Worm (Caenorhabditis elegans): ENCODE results near the gene cogc-8.

Gene cogc-8

DNA sequence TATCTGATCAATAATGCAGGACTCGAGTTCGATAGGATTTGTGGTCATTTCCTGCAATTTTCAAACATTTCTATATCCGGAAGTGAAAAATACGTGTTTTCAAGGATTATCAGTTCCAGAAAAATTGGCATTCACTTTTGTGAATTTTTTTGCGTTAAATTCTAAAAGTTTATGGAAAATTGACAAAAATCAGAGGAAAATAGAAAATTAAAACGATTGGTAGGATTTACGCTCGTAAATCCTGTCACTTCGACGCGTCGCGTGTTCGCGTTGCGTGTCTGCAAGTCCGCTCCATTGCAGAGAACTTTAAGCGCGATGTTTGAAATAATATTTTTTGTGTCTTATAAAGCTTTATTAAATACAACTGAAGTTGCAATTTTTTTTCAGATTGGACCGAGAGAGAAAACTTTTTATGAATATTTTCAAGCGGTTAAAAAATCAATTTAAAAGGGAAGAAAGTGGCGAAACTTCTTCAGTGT lies 15.2 kb downstream of the cogc-8 start, which contains the start of gene rcat-1 (continued):
- TF ChIP-seq zfh-2 (GFP tag; conservative IDR thresholded peaks at IDR 0.05) = no peak
- no peak for TF ChIP-seq egrh-3 (GFP tag; IDR thresholded peaks at IDR 0.05)
- TF ChIP-seq ztf-22 (GFP tag; optimal IDR thresholded peaks at IDR 0.05) = no peak
- TF ChIP-seq Y79H2A.3 (GFP tag; conservative IDR thresholded peaks at IDR 0.05) = no peak
- no peak for TF ChIP-seq lir-1 (GFP tag; conservative IDR thresholded peaks at IDR 0.05)
- no peak for TF ChIP-seq ets-4 (GFP tag; optimal IDR thresholded peaks at IDR 0.05)
- TF ChIP-seq Y67H2A.10 (GFP tag; conservative IDR thresholded peaks at IDR 0.05) = no peak; the same call in 1 of the 2 replicates
- no peak for TF ChIP-seq F55B11.4 (tag; optimal IDR thresholded peaks at IDR 0.05; ENCODE audit: borderline replicate concordance, insufficient read depth)
- TF ChIP-seq efl-1 (GFP tag; optimal IDR thresholded peaks at IDR 0.05) = peak; percentile 75
- TF ChIP-seq gei-17 (GFP tag; optimal IDR thresholded peaks at IDR 0.05) = no peak
- peak; percentile 89 for TF ChIP-seq lin-54 (GFP tag; optimal IDR thresholded peaks at IDR 0.05)
- TF ChIP-seq tbx-9 (tag; optimal IDR thresholded peaks at IDR 0.05; ENCODE audit: borderline replicate concordance) = no peak
- TF ChIP-seq dpff-1 (tag; optimal IDR thresholded peaks at IDR 0.05) = no peak
- no peak for TF ChIP-seq T07F8.4 (tag; optimal IDR thresholded peaks at IDR 0.05)
- no peak for TF ChIP-seq snpc-4 (GFP tag; optimal IDR thresholded peaks at IDR 0.05)
- peak in 1 of 4 experiments; percentile 45 for TF ChIP-seq snpc-4 (tag; optimal IDR thresholded peaks at IDR 0.05)
- no peak for TF ChIP-seq nhr-90 (tag; optimal IDR thresholded peaks at IDR 0.05)
- peak; percentile 90 for TF ChIP-seq mcd-1 (GFP tag; IDR thresholded peaks at IDR 0.05)
- 0 out of 2 replicates have a peak, but pooled peaks have one; percentile 44 for TF ChIP-seq ceh-91 (GFP tag; IDR thresholded peaks at IDR 0.05)
- TF ChIP-seq hlh-26 (GFP tag; conservative IDR thresholded peaks at IDR 0.05) = no peak
- no peak for TF ChIP-seq attf-6 (GFP tag; IDR thresholded peaks at IDR 0.05)
- peak; percentile 99 for TF ChIP-seq madf-3 (GFP tag; IDR thresholded peaks at IDR 0.05)
- TF ChIP-seq ceh-58 (GFP tag; IDR thresholded peaks at IDR 0.05) = no peak
- peak; percentile 17; the same call in 1 of the 2 replicates for TF ChIP-seq rcor-1 (GFP tag; IDR thresholded peaks at IDR 0.05)
- TF ChIP-seq Y56A3A.18 (GFP tag; IDR thresholded peaks at IDR 0.05) = no peak
- no peak for TF ChIP-seq rpc-1 (optimal IDR thresholded peaks at IDR 0.05)
- no peak for TF ChIP-seq rpc-1 (tag; optimal IDR thresholded peaks at IDR 0.05)
- TF ChIP-seq lsy-27 (tag; optimal IDR thresholded peaks at IDR 0.05; ENCODE audit: borderline replicate concordance, insufficient read depth) = no peak
- TF ChIP-seq nfyb-1 (GFP tag; IDR thresholded peaks at IDR 0.05) = peak; percentile 47; the same call in 1 of the 2 replicates
- TF ChIP-seq tlf-1 (GFP tag; optimal IDR thresholded peaks at IDR 0.05) = no peak
- peak; percentile 13; the same call in 1 of the 2 replicates for TF ChIP-seq hmg-1.2 (GFP tag; IDR thresholded peaks at IDR 0.05)
- TF ChIP-seq ceh-100 (GFP tag; IDR thresholded peaks at IDR 0.05) = peak; percentile 16; the same call in 1 of the 2 replicates
- TF ChIP-seq unc-62 (GFP tag; optimal IDR thresholded peaks at IDR 0.05) = peak; percentile 47
- TF ChIP-seq akir-1 (GFP tag; optimal IDR thresholded peaks at IDR 0.05) = no peak
- TF ChIP-seq lin-40 (tag; optimal IDR thresholded peaks at IDR 0.05) = peak; percentile 28
- TF ChIP-seq athp-1 (tag; optimal IDR thresholded peaks at IDR 0.05) = peak; percentile 23
- peak; percentile 77 for TF ChIP-seq D2030.7 (GFP tag; IDR thresholded peaks at IDR 0.05)

DNA sequence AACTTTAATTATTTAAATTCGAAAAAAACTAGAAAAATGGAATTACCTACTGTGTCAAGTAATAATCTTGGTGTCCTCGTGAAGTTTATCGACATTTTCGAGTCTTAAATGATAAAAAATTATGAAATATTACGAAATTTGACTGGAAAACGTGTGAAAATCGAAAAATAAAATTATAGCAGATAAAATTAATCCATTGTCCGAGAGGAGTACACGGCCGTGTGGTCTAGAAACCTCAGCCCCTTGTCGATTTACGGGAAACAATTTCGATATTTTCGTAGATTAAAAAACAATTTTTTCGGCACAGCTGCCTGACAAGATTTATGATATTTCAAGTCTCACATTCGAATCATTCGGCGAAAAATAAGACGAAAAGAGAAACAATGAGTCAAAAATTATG lies 16.8 kb downstream of the cogc-8 start, which contains the start of gene R02D3.8:
Gene R02D3.8, minus strand, starts transcription at position 109 of the 400 bp plus-strand sequence.
- no peak for TF ChIP-seq snpc-1.1 (tag; optimal IDR thresholded peaks at IDR 0.05; ENCODE audit: insufficient read depth)
- TF ChIP-seq Y79H2A.3 (GFP tag; conservative IDR thresholded peaks at IDR 0.05) = no peak
- no peak for TF ChIP-seq hlh-12 (tag; optimal IDR thresholded peaks at IDR 0.05)
- TF ChIP-seq hmg-1.2 (GFP tag; IDR thresholded peaks at IDR 0.05) = no peak
- TF ChIP-seq bed-2 (GFP tag; IDR thresholded peaks at IDR 0.05) = no peak
- no peak for TF ChIP-seq rcor-1 (GFP tag; IDR thresholded peaks at IDR 0.05)
- no peak for TF ChIP-seq ceh-40 (GFP tag; IDR thresholded peaks at IDR 0.05)
- TF ChIP-seq mcd-1 (GFP tag; IDR thresholded peaks at IDR 0.05) = 0 out of 2 replicates have a peak, but pooled peaks have one; percentile 39
- TF ChIP-seq ama-1 (optimal IDR thresholded peaks at IDR 0.05) = no peak
- TF ChIP-seq ama-1 (GFP tag; optimal IDR thresholded peaks at IDR 0.05) = no peak
- no peak for TF ChIP-seq dpl-1 (GFP tag; optimal IDR thresholded peaks at IDR 0.05)
- peak; percentile 33 for TF ChIP-seq ZK185.1 (tag; optimal IDR thresholded peaks at IDR 0.05; ENCODE audit: poor library complexity, severe bottlenecking)
- TF ChIP-seq lin-54 (GFP tag; optimal IDR thresholded peaks at IDR 0.05) = no peak
- no peak for TF ChIP-seq hrde-1 (tag; optimal IDR thresholded peaks at IDR 0.05; ENCODE audit: borderline replicate concordance)
- TF ChIP-seq mes-4 (tag; optimal IDR thresholded peaks at IDR 0.05) = no peak
- TF ChIP-seq F22D6.2 (tag; optimal IDR thresholded peaks at IDR 0.05) = no peak
- no peak for TF ChIP-seq lin-40 (tag; optimal IDR thresholded peaks at IDR 0.05)
- no peak for TF ChIP-seq repo-1 (tag; optimal IDR thresholded peaks at IDR 0.05)
- TF ChIP-seq F33H1.4 (GFP tag; IDR thresholded peaks at IDR 0.05) = no peak

All from whole organism, young adult.